Worm (Caenorhabditis elegans) whole organism, early embryonic: ENCODE results near the gene R08C7.1.

ENCODE experiments used
- ama-1 ChIP-seq: fragments of 150-350 bp; optimal IDR thresholded peaks from 2 replicates; lab custom pipeline; 2014
- flt-1 ChIP-seq: fragments of 200-800 bp; sonication (Bioruptor generic); IDR thresholded peaks from 2 replicates; pipeline ENCODE4 v1.3.6; 2022; ENCODE audit warnings: missing genetic modification characterization, missing compliant biosample characterization
- pes-1 ChIP-seq: fragments of 200-800 bp; sonication (Bioruptor generic); IDR thresholded peaks from 2 replicates; pipeline ENCODE4 v1.3.6; 2022; ENCODE audit warnings: missing genetic modification reagents, missing genetic modification characterization, missing compliant biosample characterization

DNA sequence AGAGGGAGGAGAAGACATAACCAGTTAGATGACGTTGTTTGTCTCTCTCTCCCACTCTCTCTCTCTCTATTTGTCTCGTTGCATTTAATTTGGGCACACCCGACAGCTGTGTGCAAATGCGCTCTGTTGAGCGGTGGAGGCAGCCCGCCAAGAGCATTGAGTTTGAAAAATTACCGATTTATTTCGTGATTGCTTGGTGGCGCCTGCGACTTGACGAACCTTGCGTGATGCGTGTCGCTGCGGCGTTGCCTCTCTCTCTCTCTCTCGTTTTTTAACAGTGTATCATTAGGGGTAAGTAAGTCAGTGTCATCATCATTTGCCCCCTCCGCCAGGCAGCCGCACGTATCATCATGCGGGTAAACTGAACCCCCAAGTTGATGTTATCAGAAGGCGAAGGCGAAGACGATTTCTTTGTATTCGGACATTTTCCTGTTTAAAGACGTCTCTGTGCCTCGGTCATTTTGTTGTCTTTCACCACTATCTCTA, 45.6 kb upstream of the R08C7.1 start:
- TF ChIP-seq flt-1 (GFP tag; lab: Robert Waterston, UW) (no peak), pes-1 (no peak), ama-1 (lab: Kevin White, UChicago) (no peak)
